Fruit fly (Drosophila melanogaster) whole organism, pupa: ENCODE data around the gene Obp73a.

Source experiments
- CG10348 ChIP-seq: fragments of 200-800 bp; sonication (Bioruptor generic); IDR thresholded peaks from 2 replicates; pipeline ENCODE4 v1.3.6; 2022; ENCODE audit warnings: missing biosample characterization, missing genetic modification characterization
- CG34367 ChIP-seq: fragments of 200-800 bp; sonication (Bioruptor generic); optimal IDR thresholded peaks from 2 replicates; lab custom pipeline; 2018; ENCODE audit warnings: missing biosample characterization, mild to moderate bottlenecking, missing genetic modification characterization
- CG8159 ChIP-seq: fragments of 200-800 bp; sonication (Bioruptor generic); optimal IDR thresholded peaks from 3 replicates; lab custom pipeline; 2018; ENCODE audit warnings: missing biosample characterization, mild to moderate bottlenecking, missing genetic modification characterization, moderate library complexity
- Pif1A ChIP-seq: fragments of 200-800 bp; sonication (Bioruptor generic); optimal IDR thresholded peaks from 3 replicates; lab custom pipeline; 2016; ENCODE audit warnings: missing biosample characterization, missing genetic modification characterization
- Pif1B ChIP-seq: fragments of 200-800 bp; sonication (Bioruptor generic); optimal IDR thresholded peaks from 3 replicates; lab custom pipeline; 2016; ENCODE audit warnings: missing biosample characterization, missing genetic modification characterization
- fd96Ca ChIP-seq: fragments of 200-800 bp; sonication (Bioruptor generic); IDR thresholded peaks from 3 replicates; pipeline ENCODE4 v1.3.6; 2022; ENCODE audit warnings: missing biosample characterization, missing genetic modification characterization
- gl ChIP-seq: fragments of 200-800 bp; sonication (Bioruptor generic); optimal IDR thresholded peaks from 2 replicates; lab custom pipeline; 2018; ENCODE audit warnings: missing biosample characterization, mild to moderate bottlenecking, missing genetic modification characterization

dm6 chr3L:16971611-16972359 is 27.6 kb downstream of the Obp73a start:
- TF ChIP-seq Pif1B, result no peak
- no peak for TF ChIP-seq Pif1A
- no peak for TF ChIP-seq CG34367 (tag; lab: Kevin White, UChicago)
- no peak for TF ChIP-seq CG10348 (GFP tag; lab: Robert Waterston, UW)
- peak; percentile 62 for TF ChIP-seq CG8159 (tag; lab: Kevin White, UChicago)
- no peak for TF ChIP-seq gl
- TF ChIP-seq fd96Ca (GFP tag; lab: Robert Waterston, UW), result no peak
